Fruit fly (Drosophila melanogaster) whole organism, embryonic: ENCODE data around the gene CG31495.

ENCODE experiments used
- ATbp ChIP-seq: fragments of 200-800 bp; sonication (Bioruptor generic); optimal IDR thresholded peaks from 2 replicates; lab custom pipeline; 2017; ENCODE audit warnings: missing biosample characterization, mild to moderate bottlenecking, missing genetic modification characterization, missing genetic modification reagents
- CG10431 ChIP-seq: fragments of 200-800 bp; sonication (Bioruptor generic); optimal IDR thresholded peaks from 3 replicates; lab custom pipeline; 2018; ENCODE audit warnings: missing biosample characterization, mild to moderate bottlenecking, missing genetic modification characterization
- CG11504 ChIP-seq: fragments of 200-800 bp; sonication (Bioruptor generic); optimal IDR thresholded peaks from 3 replicates; lab custom pipeline; 2019; ENCODE audit warnings: missing biosample characterization, mild to moderate bottlenecking, missing genetic modification characterization, moderate library complexity
- CG12071 ChIP-seq: fragments of 200-800 bp; sonication (Bioruptor generic); optimal IDR thresholded peaks from 3 replicates; lab custom pipeline; 2018; ENCODE audit warnings: missing biosample characterization, mild to moderate bottlenecking, missing genetic modification characterization
- CG15601 ChIP-seq: fragments of 200-800 bp; sonication (Bioruptor generic); optimal IDR thresholded peaks from 3 replicates; lab custom pipeline; 2019; ENCODE audit warnings: missing biosample characterization, mild to moderate bottlenecking, missing genetic modification characterization, moderate library complexity
- CG1603 ChIP-seq: fragments of 200-800 bp; sonication (Bioruptor generic); optimal IDR thresholded peaks from 2 replicates; lab custom pipeline; 2019; ENCODE audit warnings: missing biosample characterization, mild to moderate bottlenecking, missing genetic modification characterization, moderate library complexity
- CG16779 ChIP-seq: fragments of 200-800 bp; sonication (Bioruptor generic); IDR thresholded peaks from 2 replicates; pipeline ENCODE4 v1.3.6; 2022; ENCODE audit warnings: missing biosample characterization, missing genetic modification characterization
- CG16863 ChIP-seq: fragments of 200-800 bp; sonication (Bioruptor generic); optimal IDR thresholded peaks from 3 replicates; lab custom pipeline; 2016; ENCODE audit warnings: missing biosample characterization, missing genetic modification characterization
- CG18011 ChIP-seq: fragments of 200-800 bp; sonication (Bioruptor generic); optimal IDR thresholded peaks from 2 replicates; lab custom pipeline; 2017; ENCODE audit warnings: missing biosample characterization, missing genetic modification characterization, mild to moderate bottlenecking, moderate library complexity, missing genotype
- CG2678 ChIP-seq: fragments of 200-800 bp; sonication (Bioruptor generic); optimal IDR thresholded peaks from 3 replicates; lab custom pipeline; 2019; ENCODE audit warnings: missing biosample characterization, mild to moderate bottlenecking, missing genetic modification characterization, moderate library complexity
- CG31441 ChIP-seq: fragments of 200-800 bp; sonication (Bioruptor generic); IDR thresholded peaks from 2 replicates; pipeline ENCODE4 v1.3.6; 2022; ENCODE audit warnings: missing biosample characterization, missing genetic modification characterization
- CG42726 ChIP-seq: fragments of 200-800 bp; sonication (Bioruptor generic); IDR thresholded peaks from 2 replicates; pipeline ENCODE4 v1.3.6; 2022; ENCODE audit warnings: missing biosample characterization, missing genetic modification characterization; ENCODE audit not compliant: partially characterized antibody
- CG7928 ChIP-seq: fragments of 200-800 bp; sonication (Bioruptor generic); optimal IDR thresholded peaks from 2 replicates; lab custom pipeline; 2017; ENCODE audit warnings: missing biosample characterization, mild to moderate bottlenecking, missing genetic modification characterization
- CG8924 ChIP-seq: fragments of 200-800 bp; optimal IDR thresholded peaks from 3 replicates; lab custom pipeline; 2019; ENCODE audit warnings: missing biosample characterization, mild to moderate bottlenecking, missing genetic modification characterization, moderate library complexity
- CoRest ChIP-seq: fragments of 200-800 bp; sonication (Bioruptor generic); optimal IDR thresholded peaks from 3 replicates; lab custom pipeline; 2018; ENCODE audit warnings: missing biosample characterization, mild to moderate bottlenecking, missing genetic modification characterization, moderate library complexity
- Dad ChIP-seq: fragments of 200-800 bp; sonication (Bioruptor generic); optimal IDR thresholded peaks from 3 replicates; lab custom pipeline; 2016; ENCODE audit warnings: missing biosample characterization, missing genetic modification characterization
- Ets65A ChIP-seq: fragments of 200-800 bp; sonication (Bioruptor generic); peaks from one replicate; lab custom pipeline; 2016; ENCODE audit warnings: missing biosample characterization, missing genetic modification characterization
- H2.0 ChIP-seq: fragments of 200-800 bp; sonication (Bioruptor generic); IDR thresholded peaks from 2 replicates; pipeline ENCODE4 v1.3.6; 2022; ENCODE audit warnings: missing biosample characterization, missing genetic modification characterization
- HmgD ChIP-seq: fragments of 200-800 bp; sonication (Bioruptor generic); optimal IDR thresholded peaks from 3 replicates; lab custom pipeline; 2016; ENCODE audit warnings: missing biosample characterization, missing genetic modification characterization
- HmgZ ChIP-seq: fragments of 200-800 bp; sonication (Bioruptor generic); optimal IDR thresholded peaks from 2 replicates; lab custom pipeline; 2018; ENCODE audit warnings: missing biosample characterization, mild to moderate bottlenecking, missing genetic modification characterization
- Hr3 ChIP-seq: fragments of 200-800 bp; sonication (Bioruptor generic); optimal IDR thresholded peaks from 3 replicates; lab custom pipeline; 2016; ENCODE audit warnings: missing biosample characterization, missing genetic modification characterization
- Hr39 ChIP-seq: fragments of >200 bp; optimal IDR thresholded peaks from 2 replicates; lab custom pipeline; 2017
- MESR4 ChIP-seq: fragments of 200-800 bp; sonication (Bioruptor generic); optimal IDR thresholded peaks from 2 replicates; lab custom pipeline; 2018; ENCODE audit warnings: missing biosample characterization, mild to moderate bottlenecking, missing genetic modification characterization, moderate library complexity
- Max ChIP-seq: fragments of 200-800 bp; sonication (Bioruptor generic); optimal IDR thresholded peaks from 2 replicates; lab custom pipeline; 2016; ENCODE audit warnings: missing biosample characterization, mild to moderate bottlenecking, missing genetic modification characterization
- Stat92E ChIP-seq, 3 experiments: fragments of >200 bp in 2 of 3; fragments of 200-800 bp in 1 of 3; sonication (Bioruptor generic) in 1 of 3; optimal IDR thresholded peaks; 2 replicates each; lab custom pipeline; 2017 to 2019; ENCODE audit warnings: missing biosample characterization in 3 of 3, missing genetic modification characterization in 3 of 3, mild to moderate bottlenecking in 1 of 3, moderate library complexity in 1 of 3
- abd-A ChIP-seq: fragments of 200-800 bp; sonication (Bioruptor generic); optimal IDR thresholded peaks from 3 replicates; lab custom pipeline; 2019; ENCODE audit warnings: missing biosample characterization, mild to moderate bottlenecking, missing genetic modification characterization, moderate library complexity
- br ChIP-seq: fragments of >200 bp; optimal IDR thresholded peaks from 2 replicates; lab custom pipeline; 2017
- cg ChIP-seq: fragments of 200-800 bp; sonication (Bioruptor generic); optimal IDR thresholded peaks from 3 replicates; lab custom pipeline; 2019; ENCODE audit warnings: missing biosample characterization, mild to moderate bottlenecking, missing genetic modification characterization, moderate library complexity
- ci ChIP-seq: fragments of 200-800 bp; sonication (Bioruptor generic); IDR thresholded peaks from 3 replicates; pipeline ENCODE4 v1.3.6; 2022; ENCODE audit warnings: missing biosample characterization, missing genetic modification characterization
- corto ChIP-seq: fragments of 200-800 bp; sonication (Bioruptor generic); optimal IDR thresholded peaks from 2 replicates; lab custom pipeline; 2016; ENCODE audit warnings: missing biosample characterization, mild to moderate bottlenecking, missing genetic modification characterization, moderate library complexity
- dmrt11E ChIP-seq: fragments of 200-800 bp; sonication (Bioruptor generic); optimal IDR thresholded peaks from 3 replicates; lab custom pipeline; 2018; ENCODE audit warnings: missing biosample characterization, mild to moderate bottlenecking, missing genetic modification characterization, moderate library complexity
- eve ChIP-seq, 2 experiments: fragments of >200 bp; optimal IDR thresholded peaks; 2 replicates each; lab custom pipeline; 2017; ENCODE audit warnings: missing biosample characterization in 2 of 2, missing genetic modification characterization in 2 of 2
- ftz-f1 ChIP-seq: fragments of 200-800 bp; sonication (Bioruptor generic); optimal IDR thresholded peaks from 2 replicates; lab custom pipeline; 2016; ENCODE audit warnings: missing biosample characterization, missing genetic modification characterization
- gsb-n ChIP-seq: fragments of 200-800 bp; sonication (Bioruptor generic); optimal IDR thresholded peaks from 3 replicates; lab custom pipeline; 2018; ENCODE audit warnings: missing biosample characterization, mild to moderate bottlenecking, missing genetic modification characterization
- hb ChIP-seq: fragments of 200-800 bp; sonication (Bioruptor generic); IDR thresholded peaks from 3 replicates; pipeline ENCODE4 v1.3.6; 2022; ENCODE audit warnings: missing biosample characterization, missing genetic modification characterization; ENCODE audit not compliant: partially characterized antibody
- insv ChIP-seq, 2 experiments: fragments of 200-800 bp; sonication (Bioruptor generic); optimal IDR thresholded peaks; 3 replicates each; lab custom pipeline; 2016 to 2018; ENCODE audit warnings: missing biosample characterization in 2 of 2, missing genetic modification characterization in 2 of 2
- jumu ChIP-seq: fragments of 200-800 bp; sonication (Bioruptor generic); optimal IDR thresholded peaks from 3 replicates; lab custom pipeline; 2016; ENCODE audit warnings: missing biosample characterization, missing genetic modification characterization
- lbe ChIP-seq: fragments of 200-800 bp; sonication (Bioruptor generic); optimal IDR thresholded peaks from 2 replicates; lab custom pipeline; 2016; ENCODE audit warnings: missing biosample characterization, mild to moderate bottlenecking, missing genetic modification characterization
- maf-S ChIP-seq: fragments of 200-800 bp; sonication (Bioruptor generic); optimal IDR thresholded peaks from 2 replicates; lab custom pipeline; 2016; ENCODE audit warnings: missing biosample characterization, missing genetic modification characterization
- nau ChIP-seq: fragments of 200-800 bp; sonication (Bioruptor generic); optimal IDR thresholded peaks from 3 replicates; lab custom pipeline; 2017; ENCODE audit warnings: missing biosample characterization, mild to moderate bottlenecking, missing genetic modification characterization, missing genetic modification reagents
- otp ChIP-seq: fragments of 200-800 bp; sonication (Bioruptor generic); IDR thresholded peaks from 3 replicates; pipeline ENCODE4, ENCODE4 v1.3.6; 2022; ENCODE audit warnings: missing biosample characterization, missing genetic modification characterization
- repo ChIP-seq: fragments of 200-800 bp; sonication (Bioruptor generic); optimal IDR thresholded peaks from 2 replicates; lab custom pipeline; 2016; ENCODE audit warnings: missing biosample characterization, missing genetic modification characterization
- sens-2 ChIP-seq: fragments of 200-800 bp; sonication (Bioruptor generic); IDR thresholded peaks from 2 replicates; pipeline ENCODE4 v1.3.6; 2022; ENCODE audit warnings: missing biosample characterization, missing genetic modification characterization
- slp2 ChIP-seq: fragments of 200-800 bp; sonication (Bioruptor generic); optimal IDR thresholded peaks from 2 replicates; lab custom pipeline; 2016; ENCODE audit warnings: missing biosample characterization, missing genetic modification characterization
- sr ChIP-seq: fragments of 200-800 bp; sonication (Bioruptor generic); IDR thresholded peaks from 3 replicates; pipeline ENCODE4 v1.3.6; 2022; ENCODE audit warnings: missing biosample characterization, missing genetic modification characterization
- trem ChIP-seq: fragments of 200-800 bp; optimal IDR thresholded peaks from 3 replicates; lab custom pipeline; 2019; ENCODE audit warnings: missing biosample characterization, mild to moderate bottlenecking, missing genetic modification characterization, moderate library complexity
- usp ChIP-seq: fragments of >200 bp; optimal IDR thresholded peaks from 2 replicates; lab custom pipeline; 2017; ENCODE audit warnings: missing biosample characterization, missing genetic modification characterization
- vnd ChIP-seq: fragments of 200-800 bp; sonication (Bioruptor generic); IDR thresholded peaks from 3 replicates; pipeline ENCODE4 v1.3.6; 2022; ENCODE audit warnings: missing biosample characterization, missing genetic modification characterization; ENCODE audit not compliant: partially characterized antibody
- wdn ChIP-seq: fragments of 200-800 bp; sonication (Bioruptor generic); IDR thresholded peaks from 2 replicates; pipeline ENCODE4 v1.3.6; 2022; ENCODE audit warnings: missing biosample characterization, missing genetic modification characterization
- zf30C ChIP-seq: fragments of 200-800 bp; sonication (Bioruptor generic); optimal IDR thresholded peaks from 3 replicates; lab custom pipeline; 2018; ENCODE audit warnings: missing biosample characterization, mild to moderate bottlenecking, missing genetic modification characterization
- zfh2 ChIP-seq: fragments of 200-800 bp; sonication (Bioruptor generic); optimal IDR thresholded peaks from 2 replicates; lab custom pipeline; 2016; ENCODE audit warnings: missing biosample characterization, missing genetic modification characterization

CG31495 gene

dm6 chr3R:13820483-13820882 is 19.3 kb downstream of the CG31495 start (continued):
- peak; percentile 13 for TF ChIP-seq CG1603 (tag; lab: Kevin White, UChicago)
- no peak for TF ChIP-seq br (lab: Kevin White, UChicago)
- TF ChIP-seq sens-2 (GFP tag; lab: Robert Waterston, UW) = no peak
- no peak for TF ChIP-seq HmgZ
- no peak for TF ChIP-seq maf-S (GFP tag; lab: Kevin White, UChicago)
- peak; percentile 31 for TF ChIP-seq CG15601 (tag; lab: Kevin White, UChicago)
- TF ChIP-seq vnd (GFP tag; lab: Robert Waterston, UW) = no peak
- no peak for TF ChIP-seq H2.0 (GFP tag; lab: Robert Waterston, UW)
- no peak for TF ChIP-seq jumu (GFP tag; lab: Kevin White, UChicago)
- TF ChIP-seq CG31441 (GFP tag; lab: Robert Waterston, UW) = 0 out of 2 replicates have a peak, but pooled peaks have one; percentile 13
- TF ChIP-seq corto (GFP tag; lab: Kevin White, UChicago) = no peak
- no peak for TF ChIP-seq CG16779 (GFP tag; lab: Robert Waterston, UW)
- no peak for TF ChIP-seq zf30C (GFP tag; lab: Kevin White, UChicago)
- TF ChIP-seq sr = no peak
- no peak for TF ChIP-seq hb (GFP tag; lab: Robert Waterston, UW)
- TF ChIP-seq eve (GFP tag; optimal IDR thresholded peaks at IDR 0.05; lab: Kevin White, UChicago) = no peak
- TF ChIP-seq lbe (GFP tag; lab: Kevin White, UChicago) = no peak
- no peak for TF ChIP-seq repo (GFP tag; lab: Kevin White, UChicago)
- no peak for TF ChIP-seq CG7928
- TF ChIP-seq ci (GFP tag; lab: Robert Waterston, UW) = no peak; the same call in 2 of the 3 replicates
- TF ChIP-seq MESR4 = no peak
- TF ChIP-seq CoRest (tag; lab: Kevin White, UChicago) = no peak
- TF ChIP-seq CG2678 = peak; percentile 33
- peak; percentile 90 for TF ChIP-seq abd-A (tag; lab: Kevin White, UChicago)
- TF ChIP-seq usp (GFP tag; lab: Kevin White, UChicago) = no peak
- TF ChIP-seq wdn (GFP tag; lab: Robert Waterston, UW) = no peak
- TF ChIP-seq gsb-n = peak; percentile 15
- no peak for TF ChIP-seq Hr3 (GFP tag; lab: Kevin White, UChicago)
- peak; percentile 83 for TF ChIP-seq cg (GFP tag; lab: Kevin White, UChicago)
- TF ChIP-seq dmrt11E (tag; lab: Kevin White, UChicago) = no peak
- TF ChIP-seq ftz-f1 (GFP tag; lab: Kevin White, UChicago) = no peak
- no peak for TF ChIP-seq Hr39 (lab: Kevin White, UChicago)
- peak; percentile 48 for TF ChIP-seq ATbp (GFP tag; lab: Kevin White, UChicago)
- TF ChIP-seq nau (GFP tag; lab: Kevin White, UChicago) = peak; percentile 30
- TF ChIP-seq CG12071 (GFP tag; lab: Kevin White, UChicago) = no peak
- TF ChIP-seq CG16863 = no peak
- peak; percentile 47 for TF ChIP-seq CG18011
- TF ChIP-seq Max (GFP tag; lab: Kevin White, UChicago) = no peak
- no peak for TF ChIP-seq slp2
- no peak for TF ChIP-seq CG10431 (GFP tag; lab: Kevin White, UChicago)
- TF ChIP-seq trem = no peak
- TF ChIP-seq Stat92E (GFP tag; optimal IDR thresholded peaks at IDR 0.05; lab: Kevin White, UChicago) = peak in 1 of 3 experiments; percentile 54
- TF ChIP-seq HmgD (GFP tag; lab: Kevin White, UChicago) = no peak
- TF ChIP-seq CG8924 (tag; lab: Kevin White, UChicago) = peak; percentile 4
- no peak for TF ChIP-seq CG42726 (GFP tag; lab: Robert Waterston, UW)
- peak; percentile 68 for TF ChIP-seq CG11504 (tag; lab: Kevin White, UChicago)
- TF ChIP-seq Ets65A (GFP tag; lab: Kevin White, UChicago) = peak; percentile 35
- TF ChIP-seq zfh2 (GFP tag; lab: Kevin White, UChicago) = no peak
- TF ChIP-seq otp (GFP tag; lab: Robert Waterston, UW) = no peak
- no peak for TF ChIP-seq Dad (GFP tag; lab: Kevin White, UChicago)
- TF ChIP-seq insv (GFP tag; optimal IDR thresholded peaks at IDR 0.05; lab: Kevin White, UChicago) = no peak
